Fruit fly (Drosophila melanogaster): ENCODE data around the gene aurB.

DNA sequence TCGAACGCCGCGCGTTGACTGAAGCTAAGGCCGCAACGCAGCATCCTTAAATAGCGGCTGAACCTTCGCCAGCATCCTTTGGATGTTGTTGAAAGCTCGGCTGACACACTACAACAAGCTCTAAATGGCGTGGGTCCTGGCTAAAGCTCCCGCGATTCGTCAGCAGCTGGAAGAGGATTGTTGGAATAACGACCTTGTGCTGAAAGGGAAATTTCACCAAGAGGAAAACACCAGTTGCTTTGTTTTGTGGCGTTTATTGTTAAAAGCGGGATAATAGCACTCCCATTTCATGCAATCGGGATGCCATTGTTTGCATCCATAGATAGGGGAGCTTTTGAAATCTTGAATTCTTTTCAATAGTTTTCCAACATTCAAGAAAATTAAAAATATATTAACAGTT, 20.4 kb downstream of the aurB start, which contains the start of gene Nos:
- TF ChIP-seq CG2712 (tag; optimal IDR thresholded peaks at IDR 0.05) (no peak), MTF-1 (GFP tag; optimal IDR thresholded peaks at IDR 0.05; ENCODE audit: borderline replicate concordance) (no peak), NfI (GFP tag; optimal IDR thresholded peaks at IDR 0.05) (no peak), CG3407 (GFP tag; optimal IDR thresholded peaks at IDR 0.05) (no peak), kay (GFP tag; optimal IDR thresholded peaks at IDR 0.05) (no peak), Poxn (GFP tag; IDR thresholded peaks at IDR 0.05) (no peak), fu2 (GFP tag; optimal IDR thresholded peaks at IDR 0.05) (no peak), Blimp-1 (GFP tag; optimal IDR thresholded peaks at IDR 0.05) (no peak), MBD-R2 (GFP tag; IDR thresholded peaks at IDR 0.05) (no peak), NC2β (GFP tag; optimal IDR thresholded peaks at IDR 0.05) (no peak), CG13296 (GFP tag; optimal IDR thresholded peaks at IDR 0.05) (no peak)
